Worm (Caenorhabditis elegans) whole organism, L1 larva: ENCODE measurements around the gene Y32F6B.1.

ENCODE experiments used
- F16B12.6 ChIP-seq: fragments of 150-350 bp; optimal IDR thresholded peaks from 2 replicates; lab custom pipeline; 2014; ENCODE audit warnings: missing biosample characterization, missing genetic modification characterization
- aha-1 ChIP-seq: fragments of 150-350 bp; optimal IDR thresholded peaks from 2 replicates; lab custom pipeline; 2014; ENCODE audit warnings: missing biosample characterization, missing genetic modification characterization
- ama-1 ChIP-seq: fragments of 150-350 bp; optimal IDR thresholded peaks from 2 replicates; lab custom pipeline; 2014
- ceh-8 ChIP-seq: fragments of 200-800 bp; sonication (Bioruptor generic); optimal IDR thresholded peaks from 2 replicates; lab custom pipeline; 2018; ENCODE audit warnings: mild to moderate bottlenecking, missing genetic modification characterization, moderate library complexity, missing compliant biosample characterization
- ceh-82 ChIP-seq, 3 experiments: fragments of 150-350 bp in 1 of 3; sonication (generic microtip) in 2 of 3; optimal IDR thresholded peaks; 2 replicates each; lab custom pipeline; 2014 to 2017; ENCODE audit warnings: missing biosample characterization in 3 of 3, missing genetic modification characterization in 3 of 3
- ceh-88 ChIP-seq: fragments of 200-800 bp; sonication (Bioruptor generic); IDR thresholded peaks from 2 replicates; pipeline ENCODE4 v1.3.6; 2022; ENCODE audit warnings: missing genetic modification characterization, missing compliant biosample characterization
- ceh-90 ChIP-seq: sonication (generic microtip); optimal IDR thresholded peaks from 2 replicates; lab custom pipeline; 2016; ENCODE audit warnings: missing genetic modification characterization, missing compliant biosample characterization
- dsc-1 ChIP-seq: sonication (generic microtip); optimal IDR thresholded peaks from 2 replicates; lab custom pipeline; 2016; ENCODE audit warnings: mild to moderate bottlenecking, missing genetic modification characterization, missing compliant biosample characterization
- efl-1 ChIP-seq, 4 experiments: fragments of 150-350 bp; optimal IDR thresholded peaks in 3 of 4; peaks in 1 of 4; 1 replicate in 1 of 4; 2 replicates in 3 of 4; lab custom pipeline; 2014; ENCODE audit warnings: missing biosample characterization in 2 of 4, missing genetic modification characterization in 2 of 4, missing genetic modification reagents in 2 of 4
- egl-27 ChIP-seq, 2 experiments: fragments of 150-350 bp in 1 of 2; sonication (generic microtip); optimal IDR thresholded peaks; 3 replicates each; lab custom pipeline; 2017 to 2018; ENCODE audit warnings: missing biosample characterization in 2 of 2, missing genetic modification characterization in 2 of 2, missing genetic modification reagents in 2 of 2
- elt-2 ChIP-seq: sonication (generic microtip); optimal IDR thresholded peaks from 2 replicates; lab custom pipeline; 2016; ENCODE audit warnings: missing genetic modification characterization, mild to moderate bottlenecking, inconsistent platforms, missing compliant biosample characterization, missing genetic modification reagents
- ets-5 ChIP-seq: fragments of 200-800 bp; sonication (Bioruptor generic); IDR thresholded peaks from 2 replicates; pipeline ENCODE4 v1.3.6; 2022; ENCODE audit warnings: missing genetic modification characterization, missing compliant biosample characterization
- fkh-8 ChIP-seq: sonication (generic microtip); optimal IDR thresholded peaks from 2 replicates; lab custom pipeline; 2016; ENCODE audit warnings: mild to moderate bottlenecking, missing genetic modification characterization, missing compliant biosample characterization
- grh-1 ChIP-seq: fragments of 200-800 bp; sonication (Bioruptor generic); IDR thresholded peaks from 2 replicates; pipeline ENCODE4 v1.3.6; 2022; ENCODE audit warnings: missing genetic modification reagents, missing genetic modification characterization, missing compliant biosample characterization
- hlh-17 ChIP-seq: fragments of 200-800 bp; sonication (Bioruptor generic); optimal IDR thresholded peaks from 2 replicates; lab custom pipeline; 2018; ENCODE audit warnings: missing genetic modification characterization, mild to moderate bottlenecking, missing compliant biosample characterization, moderate library complexity, borderline replicate concordance
- hlh-4 ChIP-seq: sonication (generic microtip); optimal IDR thresholded peaks from 2 replicates; lab custom pipeline; 2016; ENCODE audit warnings: mild to moderate bottlenecking, missing genetic modification characterization, missing compliant biosample characterization
- jun-1 ChIP-seq: fragments of 150-350 bp; optimal IDR thresholded peaks from 2 replicates; lab custom pipeline; 2014; ENCODE audit warnings: missing biosample characterization, missing genetic modification reagents, missing genetic modification characterization
- lin-14 ChIP-seq: fragments of 200-800 bp; sonication (Bioruptor generic); optimal IDR thresholded peaks from 2 replicates; lab custom pipeline; 2018; ENCODE audit warnings: mild to moderate bottlenecking, missing genetic modification characterization, moderate library complexity, missing compliant biosample characterization
- lin-15B ChIP-seq: fragments of 150-350 bp; sonication (generic microtip); optimal IDR thresholded peaks from 3 replicates; lab custom pipeline; 2014; ENCODE audit warnings: missing biosample characterization, missing genetic modification characterization
- lin-35 ChIP-seq, 2 experiments: fragments of 150-350 bp; optimal IDR thresholded peaks; 2 replicates each; lab custom pipeline; 2014; ENCODE audit warnings: missing biosample characterization in 2 of 2, missing genetic modification characterization in 2 of 2, missing genetic modification reagents in 2 of 2
- lir-3 ChIP-seq: sonication (generic microtip); optimal IDR thresholded peaks from 2 replicates; lab custom pipeline; 2016; ENCODE audit warnings: mild to moderate bottlenecking, missing genetic modification characterization, moderate library complexity, missing compliant biosample characterization; ENCODE audit not compliant: poor library complexity
- lsy-2 ChIP-seq, 2 experiments: fragments of 150-350 bp; optimal IDR thresholded peaks; 2 replicates each; lab custom pipeline; 2014; ENCODE audit warnings: missing biosample characterization in 2 of 2, missing genetic modification characterization in 2 of 2
- mab-9 ChIP-seq: fragments of 200-800 bp; sonication (Bioruptor generic); IDR thresholded peaks from 2 replicates; pipeline ENCODE4 v1.3.6; 2022; ENCODE audit warnings: missing genetic modification reagents, missing genetic modification characterization, missing compliant biosample characterization
- mdl-1 ChIP-seq, 2 experiments: fragments of 150-350 bp; optimal IDR thresholded peaks; 2 replicates each; lab custom pipeline; 2014 to 2017; ENCODE audit warnings: missing biosample characterization in 2 of 2, missing genetic modification characterization in 2 of 2, inconsistent platforms in 1 of 2
- nhr-11 ChIP-seq: fragments of 150-350 bp; optimal IDR thresholded peaks from 2 replicates; lab custom pipeline; 2014; ENCODE audit warnings: missing biosample characterization, missing genetic modification characterization
- nhr-12 ChIP-seq: sonication (generic microtip); optimal IDR thresholded peaks from 2 replicates; lab custom pipeline; 2017; ENCODE audit warnings: missing biosample characterization, missing genetic modification characterization
- nhr-19 ChIP-seq: fragments of 200-800 bp; sonication (Bioruptor generic); conservative IDR thresholded peaks from 2 replicates; pipeline ENCODE4 v1.3.6; 2022; ENCODE audit warnings: missing genetic modification characterization, missing compliant biosample characterization
- nhr-20 ChIP-seq: sonication (generic microtip); optimal IDR thresholded peaks from 2 replicates; lab custom pipeline; 2016; ENCODE audit warnings: mild to moderate bottlenecking, missing genetic modification characterization, missing compliant biosample characterization
- nhr-237 ChIP-seq: fragments of 150-350 bp; optimal IDR thresholded peaks from 2 replicates; lab custom pipeline; 2014; ENCODE audit warnings: missing biosample characterization, missing genetic modification characterization
- nhr-28 ChIP-seq: fragments of 150-350 bp; optimal IDR thresholded peaks from 2 replicates; lab custom pipeline; 2014; ENCODE audit warnings: missing biosample characterization, missing genetic modification characterization
- nhr-47 ChIP-seq: sonication (generic microtip); optimal IDR thresholded peaks from 2 replicates; lab custom pipeline; 2016; ENCODE audit warnings: mild to moderate bottlenecking, missing genetic modification characterization, moderate library complexity, missing compliant biosample characterization
- nhr-71 ChIP-seq: sonication (generic microtip); optimal IDR thresholded peaks from 2 replicates; lab custom pipeline; 2016; ENCODE audit warnings: mild to moderate bottlenecking, missing genetic modification characterization, moderate library complexity, missing compliant biosample characterization
- nhr-76 ChIP-seq: sonication (generic microtip); optimal IDR thresholded peaks from 2 replicates; lab custom pipeline; 2017; ENCODE audit warnings: missing biosample characterization, missing genetic modification characterization
- nhr-77 ChIP-seq: fragments of 150-350 bp; optimal IDR thresholded peaks from 2 replicates; lab custom pipeline; 2014; ENCODE audit warnings: missing biosample characterization, missing genetic modification characterization
- nhr-85 ChIP-seq: sonication (generic microtip); peaks from one replicate; lab custom pipeline; 2016; ENCODE audit warnings: missing genetic modification characterization, inconsistent platforms, missing compliant biosample characterization
- pax-3 ChIP-seq: fragments of 200-800 bp; sonication (Bioruptor generic); optimal IDR thresholded peaks from 2 replicates; lab custom pipeline; 2018; ENCODE audit warnings: mild to moderate bottlenecking, missing genetic modification characterization, moderate library complexity, missing compliant biosample characterization
- pqm-1 ChIP-seq: sonication (generic microtip); optimal IDR thresholded peaks from 3 replicates; lab custom pipeline; 2017; ENCODE audit warnings: missing biosample characterization, missing genetic modification characterization
- rnt-1 ChIP-seq: sonication (generic microtip); optimal IDR thresholded peaks from 2 replicates; lab custom pipeline; 2016; ENCODE audit warnings: mild to moderate bottlenecking, missing genetic modification characterization, moderate library complexity, missing compliant biosample characterization
- snpc-4 ChIP-seq: fragments of 150-350 bp; optimal IDR thresholded peaks from 2 replicates; lab custom pipeline; 2014; ENCODE audit warnings: missing biosample characterization, missing genetic modification characterization
- snu-23 ChIP-seq: sonication (generic microtip); optimal IDR thresholded peaks from 2 replicates; lab custom pipeline; 2016; ENCODE audit warnings: missing genetic modification characterization, missing compliant biosample characterization
- sox-4 ChIP-seq: sonication (generic microtip); optimal IDR thresholded peaks from 2 replicates; lab custom pipeline; 2016; ENCODE audit warnings: missing genetic modification characterization, missing compliant biosample characterization
- swsn-7 ChIP-seq: sonication (generic microtip); optimal IDR thresholded peaks from 2 replicates; lab custom pipeline; 2016; ENCODE audit warnings: missing genetic modification characterization, missing compliant biosample characterization
- unc-86 ChIP-seq: sonication (generic microtip); optimal IDR thresholded peaks from 2 replicates; lab custom pipeline; 2016; ENCODE audit warnings: missing genetic modification characterization, missing compliant biosample characterization
- xbp-1 ChIP-seq: sonication (generic microtip); optimal IDR thresholded peaks from 2 replicates; lab custom pipeline; 2016; ENCODE audit warnings: missing genetic modification characterization, missing compliant biosample characterization
- zag-1 ChIP-seq: fragments of 150-350 bp; optimal IDR thresholded peaks from 2 replicates; lab custom pipeline; 2014; ENCODE audit warnings: missing biosample characterization, missing genetic modification characterization

Y32F6B.1 gene

ce11 chrV:10466607-10467092 is 17.9 kb downstream of the Y32F6B.1 start (continued):
- TF ChIP-seq nhr-20 (tag; lab: Kevin White, UChicago) (peak; percentile 98), ceh-82 (tag; optimal IDR thresholded peaks at IDR 0.05; lab: Kevin White, UChicago) (peak; percentile 93 to 95 (median 94)), elt-2 (tag; lab: Kevin White, UChicago) (peak; percentile 69), swsn-7 (tag; lab: Kevin White, UChicago) (peak; percentile 95), grh-1 (peak; percentile 74), lin-35 (GFP tag; optimal IDR thresholded peaks at IDR 0.05; lab: Kevin White, UChicago) (peak; percentile 85 to 88), nhr-76 (peak; percentile 47), ets-5 (no peak), fkh-8 (tag; lab: Kevin White, UChicago) (peak; percentile 99), unc-86 (tag; lab: Kevin White, UChicago) (peak; percentile 95), lir-3 (peak; percentile 75), nhr-28 (tag; lab: Kevin White, UChicago) (no peak), F16B12.6 (tag; lab: Kevin White, UChicago) (peak; percentile 24), snpc-4 (tag; lab: Kevin White, UChicago) (peak; percentile 60), hlh-17 (GFP tag; lab: Kevin White, UChicago) (no peak), ama-1 (lab: Kevin White, UChicago) (peak; percentile 76), nhr-77 (tag; lab: Kevin White, UChicago) (peak; percentile 96), ceh-90 (tag; lab: Kevin White, UChicago) (peak; percentile 9), pax-3 (tag; lab: Kevin White, UChicago) (peak; percentile 90), mab-9 (GFP tag; lab: Robert Waterston, UW) (peak; percentile 80), lin-15B (tag; lab: Kevin White, UChicago) (peak; percentile 39), nhr-85 (tag; lab: Kevin White, UChicago) (peak; percentile 99), snu-23 (GFP tag; lab: Kevin White, UChicago) (peak; percentile 98), sox-4 (peak; percentile 80), aha-1 (tag; lab: Kevin White, UChicago) (peak; percentile 100), egl-27 (tag; optimal IDR thresholded peaks at IDR 0.05; lab: Kevin White, UChicago) (peak; percentile 92 to 99), nhr-11 (tag; lab: Kevin White, UChicago) (peak; percentile 93), nhr-237 (tag; lab: Kevin White, UChicago) (peak; percentile 96), xbp-1 (peak; percentile 86), nhr-19 (GFP tag; lab: Robert Waterston, UW) (peak; percentile 93), mdl-1 (tag; optimal IDR thresholded peaks at IDR 0.05; lab: Kevin White, UChicago) (peak; percentile 90 to 99), jun-1 (tag; lab: Kevin White, UChicago) (peak; percentile 92), pqm-1 (peak; percentile 38)

ce11 chrV:10465478-10465877 is 19.1 kb downstream of the Y32F6B.1 start:
- TF ChIP-seq rnt-1, result no peak
- no peak for TF ChIP-seq snu-23 (GFP tag; lab: Kevin White, UChicago)
- peak; percentile 80 for TF ChIP-seq fkh-8 (tag; lab: Kevin White, UChicago)
- TF ChIP-seq lsy-2 (tag; optimal IDR thresholded peaks at IDR 0.05; lab: Kevin White, UChicago), result peak in 1 of 2 experiments; percentile 38
- peak; percentile 73 for TF ChIP-seq nhr-47 (tag; lab: Kevin White, UChicago)
- TF ChIP-seq nhr-20 (tag; lab: Kevin White, UChicago), result peak; percentile 51
- no peak for TF ChIP-seq egl-27 (tag; optimal IDR thresholded peaks at IDR 0.05; lab: Kevin White, UChicago)
- TF ChIP-seq dsc-1 (tag; lab: Kevin White, UChicago), result peak; percentile 85
- TF ChIP-seq hlh-4, result peak; percentile 98
- TF ChIP-seq xbp-1, result no peak
- peak; percentile 90 for TF ChIP-seq ceh-8 (GFP tag; lab: Kevin White, UChicago)
- TF ChIP-seq swsn-7 (tag; lab: Kevin White, UChicago), result peak; percentile 34
- peak; percentile 42 for TF ChIP-seq lir-3
- TF ChIP-seq zag-1 (tag; lab: Kevin White, UChicago), result no peak
- no peak for TF ChIP-seq hlh-17 (GFP tag; lab: Kevin White, UChicago)
- no peak for TF ChIP-seq nhr-12 (tag; lab: Kevin White, UChicago)
- no peak for TF ChIP-seq nhr-76
- peak; percentile 2 for TF ChIP-seq pax-3 (tag; lab: Kevin White, UChicago)
- peak; percentile 84 for TF ChIP-seq nhr-71 (tag; lab: Kevin White, UChicago)
- TF ChIP-seq lin-14, result peak; percentile 71
- TF ChIP-seq efl-1 (optimal IDR thresholded peaks at IDR 0.05; lab: Kevin White, UChicago), result no peak
- TF ChIP-seq efl-1 (GFP tag; optimal IDR thresholded peaks at IDR 0.05 in 1 of 2; lab: Kevin White, UChicago), result peak in 1 of 2 experiments; percentile 7
- 0 out of 2 replicates have a peak, but pooled peaks have one; percentile 33 for TF ChIP-seq ceh-88 (GFP tag; lab: Robert Waterston, UW)
- peak; percentile 6 for TF ChIP-seq nhr-85 (tag; lab: Kevin White, UChicago)
